Fruit fly (Drosophila melanogaster) whole organism, embryonic: ENCODE results near the gene CG43922.

Experiments
- Abd-B ChIP-seq: fragments of 200-800 bp; sonication (Bioruptor generic); optimal IDR thresholded peaks from 2 replicates; lab custom pipeline; 2018; ENCODE audit warnings: missing biosample characterization, mild to moderate bottlenecking, missing genetic modification characterization, moderate library complexity
- B-H1 ChIP-seq: fragments of 200-800 bp; sonication (Bioruptor generic); IDR thresholded peaks from 3 replicates; pipeline ENCODE4 v1.3.6; 2022; ENCODE audit warnings: missing biosample characterization, missing genetic modification characterization
- CG10431 ChIP-seq: fragments of 200-800 bp; sonication (Bioruptor generic); optimal IDR thresholded peaks from 3 replicates; lab custom pipeline; 2018; ENCODE audit warnings: missing biosample characterization, mild to moderate bottlenecking, missing genetic modification characterization
- CG10654 ChIP-seq: fragments of 200-800 bp; sonication (Bioruptor generic); optimal IDR thresholded peaks from 2 replicates; lab custom pipeline; 2016; ENCODE audit warnings: missing biosample characterization, missing genetic modification characterization
- CG11560 ChIP-seq: fragments of 200-800 bp; sonication (Bioruptor generic); IDR thresholded peaks from 3 replicates; pipeline ENCODE4 v1.3.6; 2022; ENCODE audit warnings: missing biosample characterization, missing genetic modification characterization
- CG13775 ChIP-seq: fragments of 200-800 bp; sonication (Bioruptor generic); optimal IDR thresholded peaks from 3 replicates; lab custom pipeline; 2017; ENCODE audit warnings: missing biosample characterization, mild to moderate bottlenecking, missing genetic modification characterization
- CG15696 ChIP-seq: fragments of 200-800 bp; sonication (Bioruptor generic); optimal IDR thresholded peaks from 2 replicates; lab custom pipeline; 2019; ENCODE audit warnings: missing biosample characterization, mild to moderate bottlenecking, missing genetic modification characterization, moderate library complexity
- CG16779 ChIP-seq: fragments of 200-800 bp; sonication (Bioruptor generic); IDR thresholded peaks from 2 replicates; pipeline ENCODE4 v1.3.6; 2022; ENCODE audit warnings: missing biosample characterization, missing genetic modification characterization
- CG17328 ChIP-seq: fragments of 200-800 bp; sonication (Bioruptor generic); IDR thresholded peaks from 2 replicates; pipeline ENCODE4 v1.3.6; 2022; ENCODE audit warnings: missing biosample characterization, missing genetic modification characterization
- CG17612 ChIP-seq: fragments of 200-800 bp; sonication (Bioruptor generic); IDR thresholded peaks from 2 replicates; pipeline ENCODE4 v1.3.6; 2022; ENCODE audit warnings: missing biosample characterization, missing genetic modification characterization
- CG18262 ChIP-seq: fragments of 200-800 bp; optimal IDR thresholded peaks from 3 replicates; lab custom pipeline; 2019; ENCODE audit warnings: missing biosample characterization, mild to moderate bottlenecking, missing genetic modification characterization, moderate library complexity
- CG18764 ChIP-seq: fragments of 200-800 bp; sonication (Bioruptor generic); optimal IDR thresholded peaks from 3 replicates; lab custom pipeline; 2016; ENCODE audit warnings: missing biosample characterization, missing genetic modification characterization
- CG32532 ChIP-seq: fragments of 200-800 bp; sonication (Bioruptor generic); IDR thresholded peaks from 2 replicates; pipeline ENCODE4 v1.3.6; 2022; ENCODE audit warnings: missing biosample characterization, missing genetic modification characterization
- CG4328 ChIP-seq: fragments of 200-800 bp; sonication (Bioruptor generic); optimal IDR thresholded peaks from 3 replicates; lab custom pipeline; 2017; ENCODE audit warnings: missing biosample characterization, missing genetic modification reagents, missing genetic modification characterization
- CG7745 ChIP-seq: fragments of 200-800 bp; sonication (Bioruptor generic); optimal IDR thresholded peaks from 2 replicates; lab custom pipeline; 2018; ENCODE audit warnings: missing biosample characterization, mild to moderate bottlenecking, missing genetic modification characterization, moderate library complexity
- CG7928 ChIP-seq: fragments of 200-800 bp; sonication (Bioruptor generic); optimal IDR thresholded peaks from 2 replicates; lab custom pipeline; 2017; ENCODE audit warnings: missing biosample characterization, mild to moderate bottlenecking, missing genetic modification characterization
- CG8359 ChIP-seq: fragments of 200-800 bp; sonication (Bioruptor generic); optimal IDR thresholded peaks from 2 replicates; lab custom pipeline; 2017; ENCODE audit warnings: missing biosample characterization, mild to moderate bottlenecking, missing genetic modification characterization, borderline replicate concordance
- Dip2 ChIP-seq: fragments of 200-800 bp; sonication (Bioruptor generic); IDR thresholded peaks from 2 replicates; pipeline ENCODE4 v1.3.6; 2022; ENCODE audit warnings: missing biosample characterization, missing genetic modification characterization
- Doc3 ChIP-seq: fragments of 200-800 bp; sonication (Bioruptor generic); IDR thresholded peaks from 3 replicates; pipeline ENCODE4 v1.3.6; 2022; ENCODE audit warnings: missing biosample characterization, missing genetic modification characterization; ENCODE audit not compliant: partially characterized antibody
- Ets97D ChIP-seq: fragments of 200-800 bp; sonication (Bioruptor generic); optimal IDR thresholded peaks from 3 replicates; lab custom pipeline; 2016; ENCODE audit warnings: missing biosample characterization, missing genetic modification characterization
- Gsc ChIP-seq: fragments of 200-800 bp; sonication (Bioruptor generic); IDR thresholded peaks from 2 replicates; pipeline ENCODE4 v1.3.6; 2022; ENCODE audit warnings: missing biosample characterization, missing genetic modification characterization
- Hey ChIP-seq: fragments of 200-800 bp; sonication (Bioruptor generic); optimal IDR thresholded peaks from 3 replicates; lab custom pipeline; 2018; ENCODE audit warnings: missing biosample characterization, mild to moderate bottlenecking, missing genetic modification characterization
- Hmx ChIP-seq: fragments of 200-800 bp; sonication (Bioruptor generic); optimal IDR thresholded peaks from 2 replicates; lab custom pipeline; 2016; ENCODE audit warnings: missing biosample characterization, missing genetic modification characterization
- Hsf ChIP-seq: fragments of 200-800 bp; sonication (Bioruptor generic); optimal IDR thresholded peaks from 3 replicates; lab custom pipeline; 2016; ENCODE audit warnings: missing biosample characterization, missing genetic modification characterization
- NC2β ChIP-seq: fragments of 200-800 bp; sonication (Bioruptor generic); optimal IDR thresholded peaks from 2 replicates; lab custom pipeline; 2016; ENCODE audit warnings: missing biosample characterization, missing genetic modification characterization
- Sox102F ChIP-seq: fragments of 200-800 bp; sonication (Bioruptor generic); optimal IDR thresholded peaks from 2 replicates; lab custom pipeline; 2018; ENCODE audit warnings: missing biosample characterization, mild to moderate bottlenecking, missing genetic modification characterization, moderate library complexity
- TFAM ChIP-seq: fragments of 200-800 bp; sonication (Bioruptor generic); optimal IDR thresholded peaks from 2 replicates; lab custom pipeline; 2017; ENCODE audit warnings: missing biosample characterization, missing genetic modification characterization, inconsistent platforms
- YL-1 ChIP-seq: fragments of 200-800 bp; sonication (Bioruptor generic); optimal IDR thresholded peaks from 3 replicates; lab custom pipeline; 2017; ENCODE audit warnings: missing biosample characterization, mild to moderate bottlenecking, missing genetic modification characterization
- ci ChIP-seq: fragments of 200-800 bp; sonication (Bioruptor generic); IDR thresholded peaks from 3 replicates; pipeline ENCODE4 v1.3.6; 2022; ENCODE audit warnings: missing biosample characterization, missing genetic modification characterization
- corto ChIP-seq: fragments of 200-800 bp; sonication (Bioruptor generic); optimal IDR thresholded peaks from 2 replicates; lab custom pipeline; 2016; ENCODE audit warnings: missing biosample characterization, mild to moderate bottlenecking, missing genetic modification characterization, moderate library complexity
- crc ChIP-seq: fragments of 200-800 bp; sonication (Bioruptor generic); optimal IDR thresholded peaks from 2 replicates; lab custom pipeline; 2016; ENCODE audit warnings: missing biosample characterization, missing genetic modification characterization
- crp ChIP-seq, 2 experiments: fragments of 200-800 bp; sonication (Bioruptor generic); optimal IDR thresholded peaks; 2 replicates in 1 of 2; 3 replicates in 1 of 2; lab custom pipeline; 2017; ENCODE audit warnings: missing biosample characterization in 2 of 2, missing genetic modification characterization in 2 of 2, mild to moderate bottlenecking in 1 of 2, moderate library complexity in 1 of 2
- da ChIP-seq: fragments of 200-800 bp; sonication (Bioruptor generic); optimal IDR thresholded peaks from 2 replicates; lab custom pipeline; 2016; ENCODE audit warnings: missing biosample characterization, missing genetic modification characterization
- fd64A ChIP-seq: fragments of 200-800 bp; sonication (Bioruptor generic); optimal IDR thresholded peaks from 3 replicates; lab custom pipeline; 2018; ENCODE audit warnings: missing biosample characterization, mild to moderate bottlenecking, missing genetic modification characterization
- gce ChIP-seq: fragments of 200-800 bp; sonication (Bioruptor generic); IDR thresholded peaks from 3 replicates; pipeline ENCODE4 v1.3.6; 2022; ENCODE audit warnings: missing biosample characterization, missing genetic modification characterization
- gem ChIP-seq: fragments of 200-800 bp; sonication (Bioruptor generic); optimal IDR thresholded peaks from 2 replicates; lab custom pipeline; 2019; ENCODE audit warnings: missing biosample characterization, mild to moderate bottlenecking, missing genetic modification characterization, moderate library complexity
- lola ChIP-seq, 3 experiments: fragments of >200 bp in 2 of 3; fragments of 200-800 bp in 1 of 3; sonication (Bioruptor generic) in 1 of 3; optimal IDR thresholded peaks; 2 replicates each; lab custom pipeline; 2017 to 2019; ENCODE audit warnings: missing biosample characterization in 3 of 3, missing genetic modification characterization in 3 of 3, mild to moderate bottlenecking in 1 of 3, moderate library complexity in 1 of 3
- otp ChIP-seq: fragments of 200-800 bp; sonication (Bioruptor generic); IDR thresholded peaks from 3 replicates; pipeline ENCODE4, ENCODE4 v1.3.6; 2022; ENCODE audit warnings: missing biosample characterization, missing genetic modification characterization
- pb ChIP-seq: fragments of 200-800 bp; sonication (Bioruptor generic); optimal IDR thresholded peaks from 3 replicates; lab custom pipeline; 2016; ENCODE audit warnings: missing biosample characterization, missing genetic modification characterization
- pho ChIP-seq: fragments of 200-800 bp; sonication (Bioruptor generic); optimal IDR thresholded peaks from 2 replicates; lab custom pipeline; 2016; ENCODE audit warnings: missing biosample characterization, missing genetic modification characterization
- pnt ChIP-seq: fragments of 200-800 bp; sonication (Bioruptor generic); optimal IDR thresholded peaks from 3 replicates; lab custom pipeline; 2016; ENCODE audit warnings: missing biosample characterization, missing genetic modification characterization
- sens-2 ChIP-seq: fragments of 200-800 bp; sonication (Bioruptor generic); IDR thresholded peaks from 2 replicates; pipeline ENCODE4 v1.3.6; 2022; ENCODE audit warnings: missing biosample characterization, missing genetic modification characterization
- sima ChIP-seq: fragments of 200-800 bp; sonication (Bioruptor generic); optimal IDR thresholded peaks from 2 replicates; lab custom pipeline; 2016; ENCODE audit warnings: missing biosample characterization, missing genetic modification characterization
- sqz ChIP-seq: fragments of 200-800 bp; sonication (Bioruptor generic); optimal IDR thresholded peaks from 3 replicates; lab custom pipeline; 2018; ENCODE audit warnings: missing biosample characterization, mild to moderate bottlenecking, missing genetic modification characterization
- tna ChIP-seq: fragments of 200-800 bp; sonication (Bioruptor generic); IDR thresholded peaks from 2 replicates; pipeline ENCODE4 v1.3.6; 2022; ENCODE audit warnings: missing biosample characterization, missing genetic modification characterization; ENCODE audit not compliant: partially characterized antibody
- trem ChIP-seq: fragments of 200-800 bp; optimal IDR thresholded peaks from 3 replicates; lab custom pipeline; 2019; ENCODE audit warnings: missing biosample characterization, mild to moderate bottlenecking, missing genetic modification characterization, moderate library complexity
- vvl ChIP-seq: fragments of 200-800 bp; sonication (Bioruptor generic); IDR thresholded peaks from 2 replicates; pipeline ENCODE4 v1.3.6; 2022; ENCODE audit warnings: missing biosample characterization, missing genetic modification characterization
- wor ChIP-seq: fragments of 200-800 bp; sonication (Bioruptor generic); IDR thresholded peaks from 2 replicates; pipeline ENCODE4 v1.3.6; 2022; ENCODE audit warnings: missing biosample characterization, missing genetic modification characterization
- zen ChIP-seq: fragments of 200-800 bp; sonication (Bioruptor generic); optimal IDR thresholded peaks from 3 replicates; lab custom pipeline; 2018; ENCODE audit warnings: missing biosample characterization, mild to moderate bottlenecking, missing genetic modification characterization, moderate library complexity

Gene CG43922

dm6 chr2L:6323536-6324385 is 15.2 kb upstream of the CG43922 start, which contains the start of gene PDZ-GEF (continued):
- no peak for TF ChIP-seq CG4328 (GFP tag; lab: Kevin White, UChicago)
- TF ChIP-seq zen (tag; lab: Kevin White, UChicago) = peak; percentile 68
- no peak for TF ChIP-seq TFAM (GFP tag; lab: Kevin White, UChicago)
- TF ChIP-seq CG10431 = no peak
- TF ChIP-seq CG17612 (GFP tag; lab: Robert Waterston, UW) = no peak
- peak; percentile 10 for TF ChIP-seq CG13775 (GFP tag; lab: Kevin White, UChicago)
- no peak for TF ChIP-seq sqz (GFP tag; lab: Kevin White, UChicago)
- peak; percentile 32 for TF ChIP-seq pnt
- TF ChIP-seq CG32532 = peak; percentile 81
- TF ChIP-seq Sox102F (GFP tag; lab: Kevin White, UChicago) = no peak
- peak; percentile 53 for TF ChIP-seq Ets97D (GFP tag; lab: Kevin White, UChicago)
- TF ChIP-seq CG18764 (GFP tag; lab: Kevin White, UChicago) = peak; percentile 7
- no peak for TF ChIP-seq Doc3 (GFP tag; lab: Robert Waterston, UW)
- TF ChIP-seq CG7928 (GFP tag; lab: Kevin White, UChicago) = no peak
- TF ChIP-seq gem = no peak
- no peak for TF ChIP-seq fd64A (GFP tag; lab: Kevin White, UChicago)
- TF ChIP-seq sima (GFP tag; lab: Kevin White, UChicago) = no peak
- TF ChIP-seq CG8359 (GFP tag; lab: Kevin White, UChicago) = no peak
- peak in 1 of 3 experiments; percentile 89 for TF ChIP-seq lola (GFP tag; optimal IDR thresholded peaks at IDR 0.05; lab: Kevin White, UChicago)
- TF ChIP-seq gce (GFP tag; lab: Robert Waterston, UW) = no peak
- no peak for TF ChIP-seq tna
- peak; percentile 71 for TF ChIP-seq YL-1 (GFP tag; lab: Kevin White, UChicago)
- no peak for TF ChIP-seq wor (GFP tag; lab: Robert Waterston, UW)
- peak; percentile 70 for TF ChIP-seq trem (tag; lab: Kevin White, UChicago)
- no peak for TF ChIP-seq Hmx (GFP tag; lab: Kevin White, UChicago)
- TF ChIP-seq pb = no peak
- peak; percentile 86 for TF ChIP-seq ci (GFP tag; lab: Robert Waterston, UW)
- TF ChIP-seq Gsc (GFP tag; lab: Robert Waterston, UW) = no peak
- peak; percentile 82 for TF ChIP-seq vvl (GFP tag; lab: Robert Waterston, UW)
- no peak for TF ChIP-seq CG11560 (tag; lab: Robert Waterston, UW)
- no peak; the same call in 2 of the 3 replicates for TF ChIP-seq otp (GFP tag; lab: Robert Waterston, UW)
- TF ChIP-seq B-H1 (GFP tag; lab: Robert Waterston, UW) = no peak
- TF ChIP-seq CG10654 (GFP tag; lab: Kevin White, UChicago) = peak; percentile 22
- TF ChIP-seq crc (GFP tag; lab: Kevin White, UChicago) = no peak
- TF ChIP-seq pho (GFP tag; lab: Kevin White, UChicago) = no peak
- peak; percentile 15 for TF ChIP-seq CG7745 (tag; lab: Kevin White, UChicago)
- no peak for TF ChIP-seq CG16779 (GFP tag; lab: Robert Waterston, UW)
- no peak for TF ChIP-seq corto
- peak; percentile 50; the same call in 1 of the 2 replicates for TF ChIP-seq CG17328 (GFP tag; lab: Robert Waterston, UW)
- no peak for TF ChIP-seq Abd-B (GFP tag; lab: Kevin White, UChicago)
- TF ChIP-seq Hsf (GFP tag; lab: Kevin White, UChicago) = peak; percentile 69
- TF ChIP-seq sens-2 (GFP tag; lab: Robert Waterston, UW) = no peak
- peak; percentile 67 for TF ChIP-seq NC2β (GFP tag; lab: Kevin White, UChicago)
- peak; percentile 50 for TF ChIP-seq CG18262 (tag; lab: Kevin White, UChicago)
- TF ChIP-seq da (GFP tag; lab: Kevin White, UChicago) = peak; percentile 35
- no peak for TF ChIP-seq Dip2 (GFP tag; lab: Robert Waterston, UW)
- TF ChIP-seq CG15696 (tag; lab: Kevin White, UChicago) = peak; percentile 68
- TF ChIP-seq crp (GFP tag; optimal IDR thresholded peaks at IDR 0.05; lab: Kevin White, UChicago) = no peak
- no peak for TF ChIP-seq Hey (tag; lab: Kevin White, UChicago)
